Worm (Caenorhabditis elegans): Measurements from ENCODE around the gene F29B9.7.

The F29B9.7 gene

ce11 chrIV:4649460-4649859 lies at the start of gene F29B9.7:
Gene F29B9.7 (plus strand): TSS chrIV:4649760.
- TF ChIP-seq unc-62 (GFP tag; optimal IDR thresholded peaks at IDR 0.05), result no peak

- TF ChIP-seq unc-62 (GFP tag; optimal IDR thresholded peaks at IDR 0.05), result no peak
Observed at ce11 chrIV:4602565-4602964, 47.0 kb upstream of the F29B9.7 start, which contains the start of gene F19C7.4. Gene F19C7.4 (plus strand): TSS chrIV:4602865.

- TF ChIP-seq unc-62 (GFP tag; optimal IDR thresholded peaks at IDR 0.05), result no peak
Observed at ce11 chrIV:4605608-4606007, 44.0 kb upstream of the F29B9.7 start, which contains the start of gene nspg-10. Gene nspg-10 (plus strand): TSS chrIV:4605786.

- TF ChIP-seq unc-62 (GFP tag; optimal IDR thresholded peaks at IDR 0.05), result no peak
Observed at ce11 chrIV:4608661-4609060, 40.9 kb upstream of the F29B9.7 start.

- TF ChIP-seq unc-62 (GFP tag; optimal IDR thresholded peaks at IDR 0.05), result no peak
Observed at ce11 chrIV:4609568-4609967, 40.0 kb upstream of the F29B9.7 start, which contains the start of gene col-110. Gene col-110 (minus strand): TSS chrIV:4609668.

- no peak for TF ChIP-seq unc-62 (GFP tag; optimal IDR thresholded peaks at IDR 0.05)
Observed at ce11 chrIV:4611740-4612139, 37.8 kb upstream of the F29B9.7 start.

- TF ChIP-seq unc-62 (GFP tag; optimal IDR thresholded peaks at IDR 0.05), result no peak
Observed at ce11 chrIV:4612597-4612996, 37.0 kb upstream of the F29B9.7 start.

- TF ChIP-seq unc-62 (GFP tag; optimal IDR thresholded peaks at IDR 0.05), result no peak
Observed at ce11 chrIV:4613516-4613915, 36.0 kb upstream of the F29B9.7 start.

ce11 chrIV:4623852-4624251 lies 25.7 kb upstream of the F29B9.7 start:
- TF ChIP-seq unc-62 (GFP tag; optimal IDR thresholded peaks at IDR 0.05), result no peak

- TF ChIP-seq unc-62 (GFP tag; optimal IDR thresholded peaks at IDR 0.05), result no peak
Observed at ce11 chrIV:4633393-4633792, 16.2 kb upstream of the F29B9.7 start, which contains the start of gene R105.1. Gene R105.1 (plus strand): TSS chrIV:4633693.

ce11 chrIV:4636001-4636400 lies 13.6 kb upstream of the F29B9.7 start, which contains the start of gene R105.5:
Gene R105.5 (plus strand): TSS chrIV:4636301.
- TF ChIP-seq unc-62 (GFP tag; optimal IDR thresholded peaks at IDR 0.05), result no peak

- no peak for TF ChIP-seq unc-62 (GFP tag; optimal IDR thresholded peaks at IDR 0.05)
Observed at ce11 chrIV:4637840-4638239, 11.7 kb upstream of the F29B9.7 start, which contains the start of gene F19C7.8. Gene F19C7.8 (minus strand): TSS chrIV:4638095.

- TF ChIP-seq unc-62 (GFP tag; optimal IDR thresholded peaks at IDR 0.05), result no peak
Observed at ce11 chrIV:4639352-4639751, 10.2 kb upstream of the F29B9.7 start.

- TF ChIP-seq unc-62 (GFP tag; optimal IDR thresholded peaks at IDR 0.05), result no peak
Observed at ce11 chrIV:4640941-4641340, 8.6 kb upstream of the F29B9.7 start.

ce11 chrIV:4643577-4643976 lies 6.0 kb upstream of the F29B9.7 start:
- no peak for TF ChIP-seq unc-62 (GFP tag; optimal IDR thresholded peaks at IDR 0.05)

- TF ChIP-seq unc-62 (GFP tag; optimal IDR thresholded peaks at IDR 0.05), result no peak
Observed at ce11 chrIV:4645243-4645642, 4.3 kb upstream of the F29B9.7 start.

ce11 chrIV:4647385-4647784 lies 2.2 kb upstream of the F29B9.7 start, which contains the start of gene F29B9.8:
Gene F29B9.8 (plus strand): TSS chrIV:4647685.
- no peak for TF ChIP-seq unc-62 (GFP tag; optimal IDR thresholded peaks at IDR 0.05)

- TF ChIP-seq unc-62 (GFP tag; optimal IDR thresholded peaks at IDR 0.05), result no peak
Observed at ce11 chrIV:4650624-4651094, 1.1 kb downstream of the F29B9.7 start, which contains the start of gene ubc-9. Gene ubc-9 (plus strand): TSS chrIV:4651044.

Data from whole organism, dauer.